Worm (Caenorhabditis elegans) whole organism, young adult: ENCODE results near the gene bcc-1.
A peak's percentile ranks its signal among the peaks of the same experiment; 100 is the strongest.

Experiments used
- F23B12.7 ChIP-seq: sonication (generic microtip); optimal IDR thresholded peaks from 2 replicates; lab custom pipeline; 2017; ENCODE audit warnings: missing genetic modification characterization, mild to moderate bottlenecking, missing compliant biosample characterization, antibody characterized with exemption, moderate library complexity; ENCODE audit not compliant: insufficient read depth
- F33H1.4 ChIP-seq: fragments of 200-800 bp; sonication (Bioruptor generic); IDR thresholded peaks from 2 replicates; pipeline ENCODE4 v1.3.6; 2022; ENCODE audit warnings: missing genetic modification reagents, missing genetic modification characterization, missing compliant biosample characterization
- F49E8.2 ChIP-seq: sonication (generic microtip); optimal IDR thresholded peaks from 3 replicates; lab custom pipeline; 2017; ENCODE audit warnings: missing genetic modification characterization, mild to moderate bottlenecking, missing compliant biosample characterization, antibody characterized with exemption, moderate library complexity; ENCODE audit not compliant: insufficient read depth
- T07F8.4 ChIP-seq: sonication (generic microtip); optimal IDR thresholded peaks from 2 replicates; lab custom pipeline; 2016; ENCODE audit warnings: mild to moderate bottlenecking, missing genetic modification characterization, moderate library complexity, missing compliant biosample characterization
- Y56A3A.18 ChIP-seq: fragments of 200-800 bp; sonication (Bioruptor generic); IDR thresholded peaks from 2 replicates; pipeline ENCODE4 v1.3.6; 2022; ENCODE audit warnings: missing genetic modification reagents, missing genetic modification characterization, missing compliant biosample characterization
- ama-1 ChIP-seq, 3 experiments: fragments of 150-350 bp in 1 of 3; sonication (generic microtip) in 2 of 3; optimal IDR thresholded peaks; 2 replicates each; lab custom pipeline; 2014 to 2018; ENCODE audit warnings: missing biosample characterization in 2 of 3, missing genetic modification characterization in 2 of 3, missing genetic modification reagents in 2 of 3
- aptf-2 ChIP-seq: fragments of 200-800 bp; sonication (Bioruptor generic); conservative IDR thresholded peaks from 2 replicates; pipeline ENCODE4 v1.3.6; 2022; ENCODE audit warnings: missing genetic modification reagents, missing genetic modification characterization, missing compliant biosample characterization
- attf-5 ChIP-seq: fragments of 200-800 bp; sonication (Bioruptor generic); optimal IDR thresholded peaks from 2 replicates; lab custom pipeline; 2018; ENCODE audit warnings: mild to moderate bottlenecking, missing genetic modification characterization, missing compliant biosample characterization
- bed-2 ChIP-seq: fragments of 200-800 bp; sonication (Bioruptor generic); IDR thresholded peaks from 2 replicates; pipeline ENCODE4 v1.3.6; 2022; ENCODE audit warnings: missing genetic modification reagents, missing genetic modification characterization, missing compliant biosample characterization
- cebp-2 ChIP-seq: fragments of 200-800 bp; sonication (Bioruptor generic); IDR thresholded peaks from 2 replicates; pipeline ENCODE4 v1.3.6; 2022; ENCODE audit warnings: missing genetic modification characterization, missing compliant biosample characterization
- dox-1 ChIP-seq: fragments of 200-800 bp; sonication (Bioruptor generic); IDR thresholded peaks from 2 replicates; pipeline ENCODE4 v1.3.6; 2022; ENCODE audit warnings: missing genetic modification reagents, missing genetic modification characterization, missing compliant biosample characterization
- dpl-1 ChIP-seq: fragments of 150-350 bp; optimal IDR thresholded peaks from 2 replicates; lab custom pipeline; 2014; ENCODE audit warnings: missing biosample characterization, missing genetic modification reagents, missing genetic modification characterization
- hmg-20 ChIP-seq: fragments of 200-800 bp; sonication (Bioruptor generic); IDR thresholded peaks from 2 replicates; pipeline ENCODE4 v1.3.6; 2022; ENCODE audit warnings: missing genetic modification reagents, missing genetic modification characterization, missing compliant biosample characterization
- let-526 ChIP-seq: fragments of 200-800 bp; sonication (Bioruptor generic); IDR thresholded peaks from 2 replicates; pipeline ENCODE4 v1.3.6; 2022; ENCODE audit warnings: missing genetic modification reagents, missing genetic modification characterization, missing compliant biosample characterization
- let-607 ChIP-seq, 2 experiments: fragments of 200-800 bp in 1 of 2; sonication (Bioruptor generic) in 1 of 2; sonication (generic microtip) in 1 of 2; optimal IDR thresholded peaks; 2 replicates each; lab custom pipeline; 2016 to 2018; ENCODE audit warnings: mild to moderate bottlenecking in 2 of 2, missing compliant biosample characterization in 2 of 2, missing genetic modification characterization in 2 of 2, moderate library complexity in 2 of 2, missing genotype in 1 of 2
- lin-35 ChIP-seq, 3 experiments: fragments of 150-350 bp in 2 of 3; sonication (generic microtip) in 1 of 3; optimal IDR thresholded peaks; 2 replicates each; lab custom pipeline; 2014 to 2018; ENCODE audit warnings: missing biosample characterization in 3 of 3, missing genetic modification characterization in 3 of 3, missing genetic modification reagents in 3 of 3
- lin-54 ChIP-seq: fragments of 200-800 bp; sonication (Bioruptor generic); optimal IDR thresholded peaks from 2 replicates; lab custom pipeline; 2018; ENCODE audit warnings: mild to moderate bottlenecking, missing genetic modification characterization, missing compliant biosample characterization
- lir-1 ChIP-seq: fragments of 200-800 bp; sonication (Bioruptor generic); conservative IDR thresholded peaks from 2 replicates; pipeline ENCODE4 v1.3.6; 2022; ENCODE audit warnings: missing genetic modification reagents, missing genetic modification characterization, missing compliant biosample characterization
- lsl-1 ChIP-seq: fragments of 200-800 bp; sonication (Bioruptor generic); optimal IDR thresholded peaks from 2 replicates; lab custom pipeline; 2018; ENCODE audit warnings: mild to moderate bottlenecking, missing genetic modification characterization, moderate library complexity, missing compliant biosample characterization
- lsy-27 ChIP-seq: sonication (generic microtip); optimal IDR thresholded peaks from 2 replicates; lab custom pipeline; 2017; ENCODE audit warnings: missing genetic modification characterization, mild to moderate bottlenecking, missing compliant biosample characterization, antibody characterized with exemption, missing genotype, borderline replicate concordance; ENCODE audit not compliant: insufficient read depth
- madf-10 ChIP-seq: sonication (generic microtip); optimal IDR thresholded peaks from 2 replicates; lab custom pipeline; 2016; ENCODE audit warnings: mild to moderate bottlenecking, missing genetic modification characterization, missing compliant biosample characterization
- madf-6 ChIP-seq: fragments of 200-800 bp; sonication (Bioruptor generic); IDR thresholded peaks from 2 replicates; pipeline ENCODE4 v1.3.6; 2022; ENCODE audit warnings: missing genetic modification reagents, missing genetic modification characterization, missing compliant biosample characterization
- madf-8 ChIP-seq: fragments of 200-800 bp; sonication (Bioruptor generic); conservative IDR thresholded peaks from 2 replicates; pipeline ENCODE4 v1.3.6; 2022; ENCODE audit warnings: missing genetic modification reagents, missing genetic modification characterization, missing compliant biosample characterization
- mcd-1 ChIP-seq: fragments of 200-800 bp; sonication (Bioruptor generic); IDR thresholded peaks from 2 replicates; pipeline ENCODE4 v1.3.6; 2022; ENCODE audit warnings: missing genetic modification reagents, missing genetic modification characterization, missing compliant biosample characterization
- mel-28 ChIP-seq: sonication (generic microtip); optimal IDR thresholded peaks from 2 replicates; lab custom pipeline; 2016; ENCODE audit warnings: borderline replicate concordance, mild to moderate bottlenecking, missing genetic modification characterization, missing compliant biosample characterization
- nfya-2 ChIP-seq: fragments of 200-800 bp; sonication (Bioruptor generic); IDR thresholded peaks from 2 replicates; pipeline ENCODE4 v1.3.6; 2022; ENCODE audit warnings: missing genetic modification reagents, missing genetic modification characterization, missing compliant biosample characterization
- nhr-90 ChIP-seq: sonication (generic microtip); optimal IDR thresholded peaks from 2 replicates; lab custom pipeline; 2016; ENCODE audit warnings: missing genotype, mild to moderate bottlenecking, missing genetic modification characterization, missing compliant biosample characterization
- pbrm-1 ChIP-seq: fragments of 200-800 bp; sonication (Bioruptor generic); IDR thresholded peaks from 2 replicates; pipeline ENCODE4 v1.3.6; 2022; ENCODE audit warnings: missing genetic modification reagents, missing genetic modification characterization, missing compliant biosample characterization
- pha-4 ChIP-seq: fragments of 150-350 bp; sonication (generic microtip); optimal IDR thresholded peaks from 2 replicates; lab custom pipeline; 2014; ENCODE audit warnings: missing biosample characterization, missing genetic modification reagents, missing genetic modification characterization
- snpc-1.1 ChIP-seq: sonication (generic microtip); optimal IDR thresholded peaks from 2 replicates; lab custom pipeline; 2017; ENCODE audit warnings: missing genetic modification characterization, mild to moderate bottlenecking, missing compliant biosample characterization, antibody characterized with exemption, moderate library complexity, missing genotype, missing genetic modification reagents; ENCODE audit not compliant: insufficient read depth
- snpc-3.4 ChIP-seq: sonication (generic microtip); optimal IDR thresholded peaks from 2 replicates; lab custom pipeline; 2017; ENCODE audit warnings: missing genetic modification characterization, mild to moderate bottlenecking, missing compliant biosample characterization, antibody characterized with exemption, moderate library complexity, missing genotype, missing genetic modification reagents
- tbp1 ChIP-seq: fragments of 200-800 bp; sonication (Bioruptor generic); optimal IDR thresholded peaks from 2 replicates; lab custom pipeline; 2018; ENCODE audit warnings: mild to moderate bottlenecking, missing genetic modification characterization, missing compliant biosample characterization
- tbx-9 ChIP-seq: sonication (generic microtip); optimal IDR thresholded peaks from 2 replicates; lab custom pipeline; 2016; ENCODE audit warnings: borderline replicate concordance, missing genetic modification characterization, inconsistent platforms, missing compliant biosample characterization
- tlf-1 ChIP-seq: fragments of 200-800 bp; sonication (Bioruptor generic); optimal IDR thresholded peaks from 2 replicates; lab custom pipeline; 2018; ENCODE audit warnings: mild to moderate bottlenecking, missing genetic modification characterization, missing compliant biosample characterization
- xnd-1 ChIP-seq: sonication (generic microtip); optimal IDR thresholded peaks from 2 replicates; lab custom pipeline; 2016; ENCODE audit warnings: missing genotype, missing genetic modification reagents, missing genetic modification characterization, missing compliant biosample characterization
- zfh-2 ChIP-seq: fragments of 200-800 bp; sonication (Bioruptor generic); conservative IDR thresholded peaks from 2 replicates; pipeline ENCODE4 v1.3.6; 2022; ENCODE audit warnings: missing genetic modification reagents, missing genetic modification characterization, missing compliant biosample characterization
- ztf-18 ChIP-seq: sonication (generic microtip); optimal IDR thresholded peaks from 2 replicates; lab custom pipeline; 2016; ENCODE audit warnings: missing genotype, mild to moderate bottlenecking, missing genetic modification characterization, missing compliant biosample characterization
- ztf-6 ChIP-seq: fragments of 200-800 bp; sonication (Bioruptor generic); IDR thresholded peaks from 2 replicates; pipeline ENCODE4 v1.3.6; 2022; ENCODE audit warnings: missing genetic modification reagents, missing genetic modification characterization, missing compliant biosample characterization

bcc-1 gene

DNA sequence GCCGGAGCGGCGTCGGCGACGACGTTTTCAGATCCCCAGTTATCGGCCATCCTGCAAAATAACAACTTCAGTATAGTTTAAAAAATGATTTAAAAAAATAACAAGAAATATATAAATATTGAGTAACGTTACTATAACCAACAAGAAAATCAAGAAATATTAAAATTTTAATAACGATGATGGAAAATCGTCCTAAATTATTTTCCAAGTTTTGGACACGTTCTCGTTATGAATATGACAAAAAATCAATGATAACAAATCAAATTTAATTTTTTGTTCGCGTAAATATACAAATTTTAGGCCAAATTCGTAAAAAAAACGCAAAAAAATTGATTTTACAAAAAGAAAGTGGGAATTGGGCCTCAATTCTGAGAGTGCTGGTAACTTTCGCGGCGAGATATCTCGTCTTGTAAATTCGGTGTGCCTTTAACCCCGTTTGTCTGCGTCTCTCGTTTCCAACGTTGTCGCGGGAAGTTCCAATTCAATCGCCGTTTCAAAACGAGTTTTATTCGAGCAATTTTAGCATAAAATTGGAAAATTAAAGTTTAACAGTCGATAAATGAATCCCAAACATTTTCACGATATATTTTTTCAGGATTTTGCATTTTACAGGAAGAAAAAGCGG, 18.8 kb upstream of the bcc-1 start, which contains the start of gene rps-5 (continued):
- no peak for TF ChIP-seq tlf-1
- no peak for TF ChIP-seq lsy-27 (tag; lab: Kevin White, UChicago)
- TF ChIP-seq dpl-1 (GFP tag; lab: Kevin White, UChicago), result no peak
- no peak for TF ChIP-seq T07F8.4 (tag; lab: Kevin White, UChicago)
- TF ChIP-seq lir-1 (GFP tag; lab: Robert Waterston, UW), result no peak
- peak in 1 of 2 experiments; percentile 32 for TF ChIP-seq let-607 (tag; optimal IDR thresholded peaks at IDR 0.05; lab: Kevin White, UChicago)
- TF ChIP-seq pha-4, result no peak
- TF ChIP-seq madf-10 (tag; lab: Kevin White, UChicago), result no peak
- TF ChIP-seq snpc-3.4 (tag; lab: Kevin White, UChicago), result peak; percentile 41
- no peak for TF ChIP-seq ama-1 (optimal IDR thresholded peaks at IDR 0.05; lab: Kevin White, UChicago)
- TF ChIP-seq ama-1 (GFP tag; optimal IDR thresholded peaks at IDR 0.05; lab: Kevin White, UChicago), result no peak
- peak; percentile 13 for TF ChIP-seq F23B12.7 (tag; lab: Kevin White, UChicago)
- TF ChIP-seq tbx-9, result no peak
- peak; percentile 19 for TF ChIP-seq F49E8.2
- TF ChIP-seq bed-2 (GFP tag; lab: Robert Waterston, UW), result no peak
- TF ChIP-seq madf-6 (GFP tag; lab: Robert Waterston, UW), result peak; percentile 68
- peak; percentile 51 for TF ChIP-seq lin-54 (GFP tag; lab: Kevin White, UChicago)
- no peak for TF ChIP-seq mel-28 (tag; lab: Kevin White, UChicago)
- TF ChIP-seq let-526 (GFP tag; lab: Robert Waterston, UW), result no peak
- TF ChIP-seq pbrm-1 (GFP tag; lab: Robert Waterston, UW), result 0 out of 2 replicates have a peak, but pooled peaks have one; percentile 11
- TF ChIP-seq Y56A3A.18, result no peak
- TF ChIP-seq tbp1, result peak; percentile 34
- no peak for TF ChIP-seq aptf-2 (GFP tag; lab: Robert Waterston, UW)
- TF ChIP-seq nhr-90, result no peak
- no peak for TF ChIP-seq dox-1 (GFP tag; lab: Robert Waterston, UW)
- no peak for TF ChIP-seq hmg-20 (GFP tag; lab: Robert Waterston, UW)
- TF ChIP-seq snpc-1.1, result no peak
- no peak for TF ChIP-seq ztf-18
- TF ChIP-seq lin-35 (GFP tag; optimal IDR thresholded peaks at IDR 0.05; lab: Kevin White, UChicago), result peak in 1 of 3 experiments; percentile 54
- no peak for TF ChIP-seq ztf-6
- peak; percentile 55 for TF ChIP-seq lsl-1 (GFP tag; lab: Kevin White, UChicago)
- TF ChIP-seq xnd-1, result no peak
- TF ChIP-seq attf-5 (GFP tag; lab: Kevin White, UChicago), result no peak
- TF ChIP-seq cebp-2 (GFP tag; lab: Robert Waterston, UW), result no peak
- no peak; the same call in 1 of the 2 replicates for TF ChIP-seq madf-8 (GFP tag; lab: Robert Waterston, UW)
- TF ChIP-seq nfya-2 (GFP tag; lab: Robert Waterston, UW), result no peak
- no peak for TF ChIP-seq zfh-2
- peak; percentile 83 for TF ChIP-seq F33H1.4 (GFP tag; lab: Robert Waterston, UW)
- TF ChIP-seq mcd-1 (GFP tag; lab: Robert Waterston, UW), result peak; percentile 54
